Worm (Caenorhabditis elegans): ENCODE measurements around the gene zig-6.

DNA sequence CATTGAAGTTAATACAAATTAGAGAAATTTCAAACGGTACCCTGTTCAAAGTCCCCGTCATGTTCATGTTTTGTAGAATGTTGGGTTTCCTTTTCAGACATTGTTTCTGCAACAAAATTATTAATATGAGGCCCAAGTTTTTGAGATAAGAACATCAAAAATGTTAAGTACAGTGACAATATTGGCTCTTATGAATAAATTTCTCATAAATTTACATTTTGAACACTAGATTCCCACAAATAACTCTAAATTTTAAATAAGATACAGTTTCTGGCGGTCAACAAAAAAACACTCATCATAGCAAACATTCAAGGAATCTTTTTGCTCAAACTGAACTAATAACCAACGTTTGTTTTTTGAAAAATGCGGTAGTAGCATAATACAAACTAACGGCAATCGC, 37.4 kb upstream of the zig-6 start, which contains the start of gene H28G03.3:
- no peak for TF ChIP-seq W03F9.2 (tag; optimal IDR thresholded peaks at IDR 0.05)
- no peak for TF ChIP-seq him-1 (tag; optimal IDR thresholded peaks at IDR 0.05)
